Fruit fly (Drosophila melanogaster): ENCODE measurements around the gene ND-51.
A peak's percentile ranks its signal among the peaks of the same experiment; 100 is the strongest.

ND-51 gene

DNA sequence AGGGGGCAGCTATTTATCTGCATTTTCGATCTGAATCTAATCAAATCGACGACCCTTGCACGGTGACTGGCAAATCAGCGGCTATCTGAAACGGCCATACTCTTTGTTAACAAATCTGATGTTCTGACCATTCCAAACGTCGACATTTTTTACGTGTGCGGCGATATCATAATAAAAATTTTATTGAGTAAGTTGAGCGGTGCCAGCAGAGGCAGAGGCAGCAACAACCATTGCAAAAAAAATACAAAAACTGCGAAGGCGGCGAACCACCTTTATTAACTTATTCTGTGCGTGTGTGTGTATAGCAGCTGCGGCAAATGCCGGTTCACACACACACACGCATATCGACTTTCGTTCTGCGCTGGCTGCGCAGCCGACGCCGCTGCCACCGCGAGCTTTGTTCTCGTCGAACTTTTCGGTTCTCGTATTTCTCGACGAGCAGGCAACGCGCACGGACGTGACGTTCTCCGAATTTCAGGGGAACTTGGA lies 19.6 kb upstream of the ND-51 start, which contains the start of gene Kr-h1 (continued):
- no peak for TF ChIP-seq ERR (GFP tag; optimal IDR thresholded peaks at IDR 0.05)
- peak; percentile 11 for TF ChIP-seq CG12769 (tag; optimal IDR thresholded peaks at IDR 0.05)
- TF ChIP-seq ems (GFP tag; optimal IDR thresholded peaks at IDR 0.05): no peak
- TF ChIP-seq repo (GFP tag; optimal IDR thresholded peaks at IDR 0.05): no peak
- peak; percentile 63; the same call in 1 of the 2 replicates for TF ChIP-seq CG42726 (GFP tag; IDR thresholded peaks at IDR 0.05; ENCODE audit: partially characterized antibody)
- no peak for TF ChIP-seq CG3407 (GFP tag; optimal IDR thresholded peaks at IDR 0.05)
- TF ChIP-seq Six4 (GFP tag; optimal IDR thresholded peaks at IDR 0.05): no peak
- TF ChIP-seq ftz-f1 (GFP tag; optimal IDR thresholded peaks at IDR 0.05): peak; percentile 44
- TF ChIP-seq Hr78 (GFP tag; optimal IDR thresholded peaks at IDR 0.05): no peak
- no peak for TF ChIP-seq Hr51 (GFP tag; optimal IDR thresholded peaks at IDR 0.05)
- TF ChIP-seq CG6175 (GFP tag; IDR thresholded peaks at IDR 0.05): peak; percentile 80; the same call in 2 of the 3 replicates
- no peak for TF ChIP-seq CG1832 (GFP tag; optimal IDR thresholded peaks at IDR 0.05)
- 0 out of 2 replicates have a peak, but pooled peaks have one; percentile 44 for TF ChIP-seq chm (GFP tag; IDR thresholded peaks at IDR 0.05)
- TF ChIP-seq CG34224 (GFP tag; IDR thresholded peaks at IDR 0.05; ENCODE audit: partially characterized antibody): peak; percentile 39; the same call in 1 of the 3 replicates
- no peak for TF ChIP-seq E2f1 (GFP tag; IDR thresholded peaks at IDR 0.05)
- peak; percentile 23; the same call in 1 of the 2 replicates for TF ChIP-seq Bgb (GFP tag; IDR thresholded peaks at IDR 0.05; ENCODE audit: partially characterized antibody)
- peak; percentile 26; the same call in 1 of the 3 replicates for TF ChIP-seq CG34422 (GFP tag; IDR thresholded peaks at IDR 0.05)
- TF ChIP-seq stc (GFP tag; IDR thresholded peaks at IDR 0.05): 0 out of 2 replicates have a peak, but pooled peaks have one; percentile 21
- no peak for TF ChIP-seq CG10147 (GFP tag; optimal IDR thresholded peaks at IDR 0.05)
- peak; percentile 67 for TF ChIP-seq cg (GFP tag; optimal IDR thresholded peaks at IDR 0.05)
- TF ChIP-seq sd (tag; optimal IDR thresholded peaks at IDR 0.05): peak; percentile 65
- TF ChIP-seq wek (GFP tag; optimal IDR thresholded peaks at IDR 0.05): no peak
- no peak for TF ChIP-seq Myb (GFP tag; optimal IDR thresholded peaks at IDR 0.05)
- TF ChIP-seq mirr (GFP tag; optimal IDR thresholded peaks at IDR 0.05): peak; percentile 54
- TF ChIP-seq CG7372 (GFP tag; IDR thresholded peaks at IDR 0.05): no peak
- no peak for TF ChIP-seq cato (GFP tag; optimal IDR thresholded peaks at IDR 0.05; ENCODE audit: borderline replicate concordance)
- TF ChIP-seq CG14441 (GFP tag; IDR thresholded peaks at IDR 0.05): no peak
- TF ChIP-seq abd-A (tag; optimal IDR thresholded peaks at IDR 0.05): peak; percentile 6
- no peak for TF ChIP-seq CG30403 (GFP tag; optimal IDR thresholded peaks at IDR 0.05)
- no peak for TF ChIP-seq ato (GFP tag; IDR thresholded peaks at IDR 0.05; ENCODE audit: partially characterized antibody)
- peak; percentile 72 for TF ChIP-seq CG12155 (GFP tag; optimal IDR thresholded peaks at IDR 0.05)
- no peak for TF ChIP-seq Opbp (GFP tag; IDR thresholded peaks at IDR 0.05; ENCODE audit: partially characterized antibody)
- TF ChIP-seq CG3065 (GFP tag; optimal IDR thresholded peaks at IDR 0.05): no peak
- TF ChIP-seq Deaf1 (tag; optimal IDR thresholded peaks at IDR 0.05): peak; percentile 3
- TF ChIP-seq CG15514 (GFP tag; optimal IDR thresholded peaks at IDR 0.05): no peak
- no peak for TF ChIP-seq CG1603 (tag; optimal IDR thresholded peaks at IDR 0.05)
- TF ChIP-seq Ets65A (GFP tag): no peak
- no peak for TF ChIP-seq CG11247 (GFP tag; IDR thresholded peaks at IDR 0.05)
- peak; percentile 27 for TF ChIP-seq B-H2 (GFP tag; optimal IDR thresholded peaks at IDR 0.05)
- TF ChIP-seq Dad (GFP tag; optimal IDR thresholded peaks at IDR 0.05): no peak
- 0 out of 2 replicates have a peak, but pooled peaks have one; percentile 12 for TF ChIP-seq Scr (GFP tag; IDR thresholded peaks at IDR 0.05; ENCODE audit: partially characterized antibody)
- TF ChIP-seq Jarid2 (GFP tag; optimal IDR thresholded peaks at IDR 0.05): peak; percentile 33
- 0 out of 2 replicates have a peak, but pooled peaks have one; percentile 17 for TF ChIP-seq Rfx (GFP tag; IDR thresholded peaks at IDR 0.05)
- TF ChIP-seq CG1529 (GFP tag; optimal IDR thresholded peaks at IDR 0.05): no peak
- no peak for TF ChIP-seq YL-1 (GFP tag; optimal IDR thresholded peaks at IDR 0.05)
- peak; percentile 14 for TF ChIP-seq scrt (GFP tag; optimal IDR thresholded peaks at IDR 0.05)
- no peak for TF ChIP-seq nerfin-2 (GFP tag; IDR thresholded peaks at IDR 0.05; ENCODE audit: partially characterized antibody)
- TF ChIP-seq amos (GFP tag; IDR thresholded peaks at IDR 0.05; ENCODE audit: partially characterized antibody): peak; percentile 27; the same call in 1 of the 2 replicates
